Worm (Caenorhabditis elegans) whole organism, L4 larva: ENCODE results near the gene srz-95.

Experiments
- F44E2.7 ChIP-seq: fragments of 200-800 bp; sonication (Bioruptor generic); IDR thresholded peaks from 2 replicates; pipeline ENCODE4 v2.1.2; 2022; ENCODE audit warnings: missing genetic modification characterization, missing compliant biosample characterization
- dmd-6 ChIP-seq: fragments of 200-800 bp; sonication (Bioruptor generic); IDR thresholded peaks from 2 replicates; pipeline ENCODE4 v1.3.6; 2022; ENCODE audit warnings: missing genetic modification reagents, missing genetic modification characterization, missing compliant biosample characterization
- dve-1 ChIP-seq: sonication (generic microtip); optimal IDR thresholded peaks from 2 replicates; lab custom pipeline; 2017; ENCODE audit warnings: antibody characterized with exemption, mild to moderate bottlenecking, missing genetic modification characterization, missing compliant biosample characterization; ENCODE audit not compliant: insufficient read depth
- jun-1 ChIP-seq: fragments of 150-350 bp; optimal IDR thresholded peaks from 2 replicates; lab custom pipeline; 2014; ENCODE audit warnings: missing biosample characterization, missing genetic modification reagents, missing genetic modification characterization
- lin-39 ChIP-seq: fragments of 150-350 bp; optimal IDR thresholded peaks from 2 replicates; lab custom pipeline; 2014; ENCODE audit warnings: missing biosample characterization, missing genetic modification reagents, missing genetic modification characterization
- pha-4 ChIP-seq, 2 experiments: fragments of 150-350 bp in 1 of 2; fragments of 200-800 bp in 1 of 2; sonication (Bioruptor generic) in 1 of 2; IDR thresholded peaks in 1 of 2; optimal IDR thresholded peaks in 1 of 2; 2 replicates each; pipeline versions ENCODE4 v1.3.6 to Lab custom; 2014 to 2022; ENCODE audit warnings: missing genetic modification characterization in 2 of 2, missing genetic modification reagents in 2 of 2, missing biosample characterization in 1 of 2, missing compliant biosample characterization in 1 of 2
- unc-130 ChIP-seq: sonication (generic microtip); optimal IDR thresholded peaks from 2 replicates; lab custom pipeline; 2016; ENCODE audit warnings: missing genetic modification reagents, missing genetic modification characterization, missing compliant biosample characterization
- unc-62 ChIP-seq, 3 experiments: fragments of 150-350 bp in 1 of 3; sonication (generic microtip); optimal IDR thresholded peaks in 2 of 3; peaks in 1 of 3; 1 replicate in 1 of 3; 2 replicates in 2 of 3; lab custom pipeline; 2014 to 2017; ENCODE audit warnings: missing biosample characterization in 3 of 3, missing genetic modification characterization in 3 of 3, missing genetic modification reagents in 3 of 3, missing genotype in 1 of 3

ce11 chrV:17035850-17036249 lies 44.0 kb downstream of the srz-95 start, which contains the start of gene srz-94:
- TF ChIP-seq F44E2.7 (GFP tag; lab: Robert Waterston, UW), result no peak
- no peak for TF ChIP-seq unc-130 (GFP tag; lab: Kevin White, UChicago)
- TF ChIP-seq dmd-6 (GFP tag; lab: Robert Waterston, UW), result no peak
- no peak for TF ChIP-seq dve-1 (tag; lab: Kevin White, UChicago)
- no peak for TF ChIP-seq unc-62 (GFP tag; optimal IDR thresholded peaks at IDR 0.05 in 1 of 2; lab: Kevin White, UChicago)
- TF ChIP-seq unc-62 (tag; optimal IDR thresholded peaks at IDR 0.05; lab: Kevin White, UChicago), result no peak
- no peak for TF ChIP-seq jun-1 (tag; lab: Kevin White, UChicago)
- no peak for TF ChIP-seq pha-4 (GFP tag; IDR thresholded peaks at IDR 0.05; lab: Robert Waterston, UW)
- TF ChIP-seq pha-4 (tag; optimal IDR thresholded peaks at IDR 0.05; lab: Kevin White, UChicago), result no peak
- no peak for TF ChIP-seq lin-39 (tag; lab: Kevin White, UChicago)
